Fruit fly (Drosophila melanogaster) whole organism, embryonic: Measurements from ENCODE around the gene RpS29.
A peak's percentile ranks its signal among the peaks of the same experiment; 100 is the strongest.

ENCODE experiments used
- Bgb ChIP-seq: fragments of 200-800 bp; sonication (Bioruptor generic); IDR thresholded peaks from 2 replicates; pipeline ENCODE4 v1.3.6; 2022; ENCODE audit warnings: missing biosample characterization, missing genetic modification characterization; ENCODE audit not compliant: partially characterized antibody
- CG10321 ChIP-seq: fragments of 200-800 bp; sonication (Bioruptor generic); IDR thresholded peaks from 2 replicates; pipeline ENCODE4 v1.3.6; 2022; ENCODE audit warnings: missing biosample characterization, missing genetic modification characterization
- CG10431 ChIP-seq: fragments of 200-800 bp; sonication (Bioruptor generic); optimal IDR thresholded peaks from 3 replicates; lab custom pipeline; 2018; ENCODE audit warnings: missing biosample characterization, mild to moderate bottlenecking, missing genetic modification characterization
- CG10979 ChIP-seq: fragments of 200-800 bp; sonication (Bioruptor generic); optimal IDR thresholded peaks from 2 replicates; lab custom pipeline; 2018; ENCODE audit warnings: missing biosample characterization, mild to moderate bottlenecking, missing genetic modification characterization, moderate library complexity
- CG1233 ChIP-seq: fragments of 200-800 bp; sonication (Bioruptor generic); optimal IDR thresholded peaks from 4 replicates; lab custom pipeline; 2018; ENCODE audit warnings: missing biosample characterization, mild to moderate bottlenecking, missing genetic modification characterization
- CG12659 ChIP-seq: fragments of 200-800 bp; sonication (Bioruptor generic); optimal IDR thresholded peaks from 3 replicates; lab custom pipeline; 2017; ENCODE audit warnings: mild to moderate bottlenecking, missing biosample characterization, missing genetic modification reagents, missing genetic modification characterization
- CG13287 ChIP-seq: fragments of 200-800 bp; sonication (Bioruptor generic); IDR thresholded peaks from 2 replicates; pipeline ENCODE4 v1.3.6; 2022; ENCODE audit warnings: missing biosample characterization, missing genetic modification characterization; ENCODE audit not compliant: partially characterized antibody
- CG14014 ChIP-seq: fragments of 200-800 bp; sonication (Bioruptor generic); IDR thresholded peaks from 2 replicates; pipeline ENCODE4 v1.3.6; 2022; ENCODE audit warnings: missing biosample characterization, missing genetic modification characterization
- CG14441 ChIP-seq: fragments of 200-800 bp; sonication (Bioruptor generic); IDR thresholded peaks from 2 replicates; pipeline ENCODE4 v1.3.6; 2022; ENCODE audit warnings: missing biosample characterization, missing genetic modification characterization
- CG15514 ChIP-seq: fragments of 200-800 bp; sonication (Bioruptor generic); optimal IDR thresholded peaks from 3 replicates; lab custom pipeline; 2017; ENCODE audit warnings: missing biosample characterization, missing genetic modification characterization, mild to moderate bottlenecking, moderate library complexity, missing genetic modification reagents
- CG17829 ChIP-seq: fragments of 200-800 bp; optimal IDR thresholded peaks from 2 replicates; lab custom pipeline; 2019; ENCODE audit warnings: missing biosample characterization, mild to moderate bottlenecking, missing genetic modification characterization, moderate library complexity
- CG1792 ChIP-seq: fragments of 200-800 bp; sonication (Bioruptor generic); optimal IDR thresholded peaks from 2 replicates; lab custom pipeline; 2016; ENCODE audit warnings: missing biosample characterization, missing genetic modification characterization
- CG2116 ChIP-seq: fragments of 200-800 bp; sonication (Bioruptor generic); optimal IDR thresholded peaks from 3 replicates; lab custom pipeline; 2018; ENCODE audit warnings: missing biosample characterization, mild to moderate bottlenecking, missing genetic modification characterization
- CG2129 ChIP-seq: fragments of 200-800 bp; sonication (Bioruptor generic); IDR thresholded peaks from 2 replicates; pipeline ENCODE4 v1.3.6; 2022; ENCODE audit warnings: missing biosample characterization, missing genetic modification characterization; ENCODE audit not compliant: partially characterized antibody
- CG32532 ChIP-seq: fragments of 200-800 bp; sonication (Bioruptor generic); IDR thresholded peaks from 2 replicates; pipeline ENCODE4 v1.3.6; 2022; ENCODE audit warnings: missing biosample characterization, missing genetic modification characterization
- CG34422 ChIP-seq: fragments of 200-800 bp; sonication (Bioruptor generic); IDR thresholded peaks from 3 replicates; pipeline ENCODE4 v1.3.6; 2022; ENCODE audit warnings: missing biosample characterization, missing genetic modification characterization
- CG4707 ChIP-seq: fragments of 200-800 bp; sonication (Bioruptor generic); optimal IDR thresholded peaks from 2 replicates; lab custom pipeline; 2018; ENCODE audit warnings: missing biosample characterization, mild to moderate bottlenecking, missing genetic modification characterization, moderate library complexity
- CG6791 ChIP-seq: fragments of 200-800 bp; sonication (Bioruptor generic); IDR thresholded peaks from 3 replicates; pipeline ENCODE4 v1.3.6; 2022; ENCODE audit warnings: missing biosample characterization, missing genetic modification characterization; ENCODE audit not compliant: partially characterized antibody
- CG7745 ChIP-seq: fragments of 200-800 bp; sonication (Bioruptor generic); optimal IDR thresholded peaks from 2 replicates; lab custom pipeline; 2018; ENCODE audit warnings: missing biosample characterization, mild to moderate bottlenecking, missing genetic modification characterization, moderate library complexity
- CG8478 ChIP-seq: fragments of >200 bp; optimal IDR thresholded peaks from 2 replicates; lab custom pipeline; 2018
- Camta ChIP-seq: fragments of 200-800 bp; sonication (Bioruptor generic); optimal IDR thresholded peaks from 2 replicates; lab custom pipeline; 2016; ENCODE audit warnings: missing biosample characterization, missing genetic modification characterization
- D ChIP-seq, 2 experiments: fragments of 200-800 bp in 1 of 2; fragments of >200 bp in 1 of 2; sonication (Bioruptor generic) in 1 of 2; optimal IDR thresholded peaks; 2 replicates in 1 of 2; 3 replicates in 1 of 2; lab custom pipeline; 2017; ENCODE audit warnings: mild to moderate bottlenecking in 1 of 2, missing biosample characterization in 1 of 2, missing genetic modification characterization in 1 of 2, missing genetic modification reagents in 1 of 2
- Dbx ChIP-seq: fragments of 200-800 bp; sonication (Bioruptor generic); IDR thresholded peaks from 3 replicates; pipeline ENCODE4 v1.3.6; 2022; ENCODE audit warnings: missing biosample characterization, missing genetic modification characterization
- Dp ChIP-seq: fragments of 200-800 bp; sonication (Bioruptor generic); optimal IDR thresholded peaks from 2 replicates; lab custom pipeline; 2018; ENCODE audit warnings: missing biosample characterization, mild to moderate bottlenecking, missing genetic modification characterization, moderate library complexity
- Fer2 ChIP-seq: fragments of 200-800 bp; sonication (Bioruptor generic); optimal IDR thresholded peaks from 2 replicates; lab custom pipeline; 2018; ENCODE audit warnings: missing biosample characterization, mild to moderate bottlenecking, missing genetic modification characterization, moderate library complexity
- Gug ChIP-seq: fragments of 200-800 bp; sonication (Bioruptor generic); IDR thresholded peaks from 4 replicates; pipeline ENCODE4 v1.3.6; 2022; ENCODE audit warnings: missing biosample characterization, missing genetic modification characterization
- HLH4C ChIP-seq: fragments of 200-800 bp; sonication (Bioruptor generic); IDR thresholded peaks from 3 replicates; pipeline ENCODE4 v1.3.6; 2022; ENCODE audit warnings: missing biosample characterization, missing genetic modification characterization; ENCODE audit not compliant: partially characterized antibody
- Lpt ChIP-seq: fragments of >200 bp; optimal IDR thresholded peaks from 2 replicates; lab custom pipeline; 2018; ENCODE audit warnings: missing biosample characterization, missing genetic modification characterization
- Opbp ChIP-seq: fragments of 200-800 bp; sonication (Bioruptor generic); IDR thresholded peaks from 3 replicates; pipeline ENCODE4 v1.3.6; 2022; ENCODE audit warnings: missing biosample characterization, missing genetic modification characterization; ENCODE audit not compliant: partially characterized antibody
- Ptx1 ChIP-seq: fragments of 200-800 bp; sonication (Bioruptor generic); IDR thresholded peaks from 2 replicates; pipeline ENCODE4 v1.3.6; 2022; ENCODE audit warnings: missing biosample characterization, missing genetic modification characterization
- Ravus ChIP-seq: fragments of 200-800 bp; sonication (Bioruptor generic); IDR thresholded peaks from 2 replicates; pipeline ENCODE4 v1.3.6; 2022; ENCODE audit warnings: missing biosample characterization, missing genetic modification characterization
- Scr ChIP-seq: fragments of 200-800 bp; sonication (Bioruptor generic); IDR thresholded peaks from 2 replicates; pipeline ENCODE4 v1.3.6; 2022; ENCODE audit warnings: missing biosample characterization, missing genetic modification characterization; ENCODE audit not compliant: partially characterized antibody
- Vsx1 ChIP-seq: fragments of 200-800 bp; sonication (Bioruptor generic); optimal IDR thresholded peaks from 2 replicates; lab custom pipeline; 2017; ENCODE audit warnings: missing biosample characterization, mild to moderate bottlenecking, missing genetic modification characterization, missing genetic modification reagents
- ato ChIP-seq: fragments of 200-800 bp; sonication (Bioruptor generic); IDR thresholded peaks from 2 replicates; pipeline ENCODE4 v1.3.6; 2022; ENCODE audit warnings: missing biosample characterization, missing genetic modification characterization; ENCODE audit not compliant: partially characterized antibody
- crc ChIP-seq: fragments of 200-800 bp; sonication (Bioruptor generic); optimal IDR thresholded peaks from 2 replicates; lab custom pipeline; 2016; ENCODE audit warnings: missing biosample characterization, missing genetic modification characterization
- gce ChIP-seq: fragments of 200-800 bp; sonication (Bioruptor generic); IDR thresholded peaks from 3 replicates; pipeline ENCODE4 v1.3.6; 2022; ENCODE audit warnings: missing biosample characterization, missing genetic modification characterization
- kay ChIP-seq: fragments of 200-800 bp; sonication (Bioruptor generic); optimal IDR thresholded peaks from 2 replicates; lab custom pipeline; 2016; ENCODE audit warnings: missing biosample characterization, missing genetic modification characterization
- lbe ChIP-seq: fragments of 200-800 bp; sonication (Bioruptor generic); optimal IDR thresholded peaks from 2 replicates; lab custom pipeline; 2016; ENCODE audit warnings: missing biosample characterization, mild to moderate bottlenecking, missing genetic modification characterization
- lola ChIP-seq, 3 experiments: fragments of >200 bp in 2 of 3; fragments of 200-800 bp in 1 of 3; sonication (Bioruptor generic) in 1 of 3; optimal IDR thresholded peaks; 2 replicates each; lab custom pipeline; 2017 to 2019; ENCODE audit warnings: missing biosample characterization in 3 of 3, missing genetic modification characterization in 3 of 3, mild to moderate bottlenecking in 1 of 3, moderate library complexity in 1 of 3
- nerfin-2 ChIP-seq: fragments of 200-800 bp; sonication (Bioruptor generic); IDR thresholded peaks from 2 replicates; pipeline ENCODE4 v1.3.6; 2022; ENCODE audit warnings: missing biosample characterization, missing genetic modification characterization; ENCODE audit not compliant: partially characterized antibody
- pfk ChIP-seq: fragments of 200-800 bp; sonication (Bioruptor generic); optimal IDR thresholded peaks from 2 replicates; lab custom pipeline; 2018; ENCODE audit warnings: missing biosample characterization, mild to moderate bottlenecking, missing genetic modification characterization, moderate library complexity
- pzg ChIP-seq: fragments of 200-800 bp; sonication (Bioruptor generic); optimal IDR thresholded peaks from 3 replicates; lab custom pipeline; 2018; ENCODE audit warnings: missing biosample characterization, mild to moderate bottlenecking, missing genetic modification characterization, moderate library complexity
- row ChIP-seq: fragments of 200-800 bp; sonication (Bioruptor generic); IDR thresholded peaks from 3 replicates; pipeline ENCODE4 v1.3.6; 2022; ENCODE audit warnings: missing biosample characterization, missing genetic modification characterization
- sd ChIP-seq: fragments of 200-800 bp; sonication (Bioruptor generic); optimal IDR thresholded peaks from 3 replicates; lab custom pipeline; 2018; ENCODE audit warnings: missing biosample characterization, mild to moderate bottlenecking, missing genetic modification characterization, moderate library complexity
- sna ChIP-seq: fragments of 200-800 bp; sonication (Bioruptor generic); IDR thresholded peaks from 2 replicates; pipeline ENCODE4 v1.3.6; 2022; ENCODE audit warnings: missing biosample characterization, missing genetic modification characterization; ENCODE audit not compliant: partially characterized antibody
- toy ChIP-seq: fragments of 200-800 bp; sonication (Bioruptor generic); IDR thresholded peaks from 2 replicates; pipeline ENCODE4 v1.3.6; 2022; ENCODE audit warnings: missing biosample characterization, missing genetic modification characterization
- unc-4 ChIP-seq: fragments of 200-800 bp; sonication (Bioruptor generic); IDR thresholded peaks from 2 replicates; pipeline ENCODE4 v1.3.6; 2022; ENCODE audit warnings: missing biosample characterization, missing genetic modification characterization; ENCODE audit not compliant: partially characterized antibody
- vfl ChIP-seq: fragments of 200-800 bp; sonication (Bioruptor generic); optimal IDR thresholded peaks from 2 replicates; lab custom pipeline; 2016; ENCODE audit warnings: missing biosample characterization, missing genetic modification characterization
- wek ChIP-seq: fragments of 200-800 bp; sonication (Bioruptor generic); optimal IDR thresholded peaks from 3 replicates; lab custom pipeline; 2018; ENCODE audit warnings: missing biosample characterization, mild to moderate bottlenecking, missing genetic modification characterization, moderate library complexity

RpS29 gene

DNA sequence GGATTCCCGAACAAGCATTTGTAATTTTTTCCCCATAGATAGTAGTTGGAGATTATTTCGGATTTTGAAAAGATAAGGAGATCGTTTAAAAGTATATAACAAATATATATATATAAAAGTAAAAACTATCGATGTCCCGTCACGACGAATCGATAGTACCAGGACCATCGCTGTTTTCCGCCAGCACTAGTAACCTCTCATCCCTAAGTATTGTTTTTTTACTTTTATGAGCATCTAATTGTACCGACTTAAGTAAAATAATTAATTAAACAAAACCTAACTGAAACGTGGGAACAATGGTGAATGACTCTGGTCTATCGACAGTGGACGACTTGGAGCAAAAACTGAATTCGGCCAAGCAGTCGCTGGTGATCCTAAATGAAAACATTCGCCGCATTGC is 37.1 kb upstream of the RpS29 start, which contains the start of gene Pnn (continued):
- no peak for TF ChIP-seq Camta (GFP tag; lab: Kevin White, UChicago)
- no peak for TF ChIP-seq vfl (GFP tag; lab: Kevin White, UChicago)
- no peak for TF ChIP-seq CG14014
- TF ChIP-seq D (optimal IDR thresholded peaks at IDR 0.05; lab: Kevin White, UChicago): no peak
- peak; percentile 16 for TF ChIP-seq D (GFP tag; optimal IDR thresholded peaks at IDR 0.05; lab: Kevin White, UChicago)
- peak; percentile 81 for TF ChIP-seq CG2129 (GFP tag; lab: Robert Waterston, UW)
- TF ChIP-seq ato (GFP tag; lab: Robert Waterston, UW): peak; percentile 81; the same call in 1 of the 2 replicates
- peak; percentile 94 for TF ChIP-seq Opbp (GFP tag; lab: Robert Waterston, UW)
- peak; percentile 93 for TF ChIP-seq Scr (GFP tag; lab: Robert Waterston, UW)
- TF ChIP-seq pfk (GFP tag; lab: Kevin White, UChicago): no peak
- no peak for TF ChIP-seq CG32532 (GFP tag; lab: Robert Waterston, UW)
- TF ChIP-seq HLH4C (GFP tag; lab: Robert Waterston, UW): peak; percentile 84
- no peak for TF ChIP-seq lola (GFP tag; optimal IDR thresholded peaks at IDR 0.05; lab: Kevin White, UChicago)
- peak; percentile 27 for TF ChIP-seq Dp (GFP tag; lab: Kevin White, UChicago)
- TF ChIP-seq CG12659 (GFP tag; lab: Kevin White, UChicago): peak; percentile 30
- peak; percentile 44 for TF ChIP-seq CG7745
- TF ChIP-seq CG6791: peak; percentile 88
- no peak for TF ChIP-seq CG1792 (GFP tag; lab: Kevin White, UChicago)
- TF ChIP-seq CG10321 (GFP tag; lab: Robert Waterston, UW): no peak
- no peak for TF ChIP-seq wek
- TF ChIP-seq CG34422 (GFP tag; lab: Robert Waterston, UW): no peak
- TF ChIP-seq toy (GFP tag; lab: Robert Waterston, UW): no peak
- no peak for TF ChIP-seq Lpt
- TF ChIP-seq CG17829 (tag; lab: Kevin White, UChicago): peak; percentile 24
- TF ChIP-seq CG4707 (GFP tag; lab: Kevin White, UChicago): no peak
- no peak for TF ChIP-seq Dbx
- no peak; the same call in 3 of the 4 replicates for TF ChIP-seq Gug (GFP tag; lab: Robert Waterston, UW)
- TF ChIP-seq gce (GFP tag; lab: Robert Waterston, UW): no peak
- TF ChIP-seq sd: no peak
- peak; percentile 87 for TF ChIP-seq sna (GFP tag; lab: Robert Waterston, UW)
- TF ChIP-seq row: peak; percentile 84
- no peak for TF ChIP-seq CG1233 (GFP tag; lab: Kevin White, UChicago)
- TF ChIP-seq CG10979: no peak
- TF ChIP-seq nerfin-2: peak; percentile 69
- peak; percentile 92 for TF ChIP-seq Bgb (GFP tag; lab: Robert Waterston, UW)
- TF ChIP-seq CG10431 (GFP tag; lab: Kevin White, UChicago): no peak
- peak; percentile 53 for TF ChIP-seq pzg (GFP tag; lab: Kevin White, UChicago)
- TF ChIP-seq Fer2 (tag; lab: Kevin White, UChicago): no peak
- TF ChIP-seq crc: no peak
- TF ChIP-seq kay (GFP tag; lab: Kevin White, UChicago): no peak
- TF ChIP-seq Ravus (GFP tag; lab: Robert Waterston, UW): no peak
- TF ChIP-seq lbe (GFP tag; lab: Kevin White, UChicago): no peak
- peak; percentile 95 for TF ChIP-seq CG13287
- no peak for TF ChIP-seq Ptx1 (GFP tag; lab: Robert Waterston, UW)
- TF ChIP-seq Vsx1 (GFP tag; lab: Kevin White, UChicago): no peak
- no peak for TF ChIP-seq CG8478 (lab: Kevin White, UChicago)
- TF ChIP-seq CG2116 (GFP tag; lab: Kevin White, UChicago): peak; percentile 44
- TF ChIP-seq CG15514 (GFP tag; lab: Kevin White, UChicago): no peak
- peak; percentile 90 for TF ChIP-seq unc-4 (GFP tag; lab: Robert Waterston, UW)
- no peak for TF ChIP-seq CG14441 (GFP tag; lab: Robert Waterston, UW)
